Fruit fly (Drosophila melanogaster) Kc167 (cell line): ENCODE data around the gene CG34273.

Experiments used
- Myc ChIP-seq: fragments of >200 bp; optimal IDR thresholded peaks from 2 replicates; lab custom pipeline; 2017; ENCODE audit warnings: missing external identifiers
- Sin3A ChIP-seq: fragments of >200 bp; optimal IDR thresholded peaks from 2 replicates; lab custom pipeline; 2018; ENCODE audit warnings: missing external identifiers
- h ChIP-seq: fragments of >200 bp; optimal IDR thresholded peaks from 3 replicates; lab custom pipeline; 2018; ENCODE audit warnings: missing external identifiers
- insv ChIP-seq: fragments of >200 bp; optimal IDR thresholded peaks from 3 replicates; lab custom pipeline; 2018; ENCODE audit warnings: missing external identifiers
- psq ChIP-seq: fragments of >200 bp; optimal IDR thresholded peaks from 2 replicates; lab custom pipeline; 2017; ENCODE audit warnings: missing external identifiers
- ttk ChIP-seq: sonication (Bioruptor generic); optimal IDR thresholded peaks from 2 replicates; lab custom pipeline; 2017; ENCODE audit warnings: missing external identifiers

dm6 chr3R:14513420-14513819, 3.4 kb upstream of the CG34273 start, which contains the start of gene CG8461:
- TF ChIP-seq h (lab: Kevin White, UChicago): no peak
- no peak for TF ChIP-seq psq (lab: Kevin White, UChicago)
- TF ChIP-seq ttk (lab: Kevin White, UChicago): no peak
- no peak for TF ChIP-seq insv (lab: Kevin White, UChicago)
- TF ChIP-seq Sin3A (lab: Kevin White, UChicago): no peak
- TF ChIP-seq Myc (lab: Kevin White, UChicago): no peak
